Fruit fly (Drosophila melanogaster) whole organism, embryonic: ENCODE results near the gene CG1024.
A peak's percentile ranks its signal among the peaks of the same experiment; 100 is the strongest.

Experiments
- B-H2 ChIP-seq: fragments of 200-800 bp; sonication (Bioruptor generic); optimal IDR thresholded peaks from 2 replicates; lab custom pipeline; 2018; ENCODE audit warnings: missing biosample characterization, mild to moderate bottlenecking, missing genetic modification characterization
- CG10267 ChIP-seq: fragments of 200-800 bp; sonication (Bioruptor generic); optimal IDR thresholded peaks from 2 replicates; lab custom pipeline; 2018; ENCODE audit warnings: missing biosample characterization, mild to moderate bottlenecking, missing genetic modification characterization, moderate library complexity
- CG10431 ChIP-seq: fragments of 200-800 bp; sonication (Bioruptor generic); optimal IDR thresholded peaks from 3 replicates; lab custom pipeline; 2018; ENCODE audit warnings: missing biosample characterization, mild to moderate bottlenecking, missing genetic modification characterization
- CG10462 ChIP-seq: fragments of 200-800 bp; sonication (Bioruptor generic); optimal IDR thresholded peaks from 2 replicates; lab custom pipeline; 2016; ENCODE audit warnings: missing biosample characterization, missing genetic modification characterization
- CG10654 ChIP-seq: fragments of 200-800 bp; sonication (Bioruptor generic); optimal IDR thresholded peaks from 2 replicates; lab custom pipeline; 2016; ENCODE audit warnings: missing biosample characterization, missing genetic modification characterization
- CG11085 ChIP-seq: fragments of 200-800 bp; sonication (Bioruptor generic); IDR thresholded peaks from 2 replicates; pipeline ENCODE4 v1.3.6; 2022; ENCODE audit warnings: missing biosample characterization, missing genetic modification characterization
- CG13775 ChIP-seq: fragments of 200-800 bp; sonication (Bioruptor generic); optimal IDR thresholded peaks from 3 replicates; lab custom pipeline; 2017; ENCODE audit warnings: missing biosample characterization, mild to moderate bottlenecking, missing genetic modification characterization
- CG16815 ChIP-seq: fragments of 200-800 bp; sonication (Bioruptor generic); optimal IDR thresholded peaks from 3 replicates; lab custom pipeline; 2017; ENCODE audit warnings: missing biosample characterization, mild to moderate bottlenecking, missing genetic modification characterization
- CG17359 ChIP-seq: fragments of 200-800 bp; sonication (Bioruptor generic); optimal IDR thresholded peaks from 3 replicates; lab custom pipeline; 2018; ENCODE audit warnings: missing biosample characterization, mild to moderate bottlenecking, missing genetic modification characterization, moderate library complexity
- CG17829 ChIP-seq: fragments of 200-800 bp; optimal IDR thresholded peaks from 2 replicates; lab custom pipeline; 2019; ENCODE audit warnings: missing biosample characterization, mild to moderate bottlenecking, missing genetic modification characterization, moderate library complexity
- CG1792 ChIP-seq: fragments of 200-800 bp; sonication (Bioruptor generic); optimal IDR thresholded peaks from 2 replicates; lab custom pipeline; 2016; ENCODE audit warnings: missing biosample characterization, missing genetic modification characterization
- CG2889 ChIP-seq: fragments of 200-800 bp; sonication (Bioruptor generic); IDR thresholded peaks from 3 replicates; pipeline ENCODE4 v1.3.6; 2022; ENCODE audit warnings: missing biosample characterization, missing genetic modification characterization
- CG34224 ChIP-seq: fragments of 200-800 bp; sonication (Bioruptor generic); IDR thresholded peaks from 3 replicates; pipeline ENCODE4 v1.3.6; 2022; ENCODE audit warnings: missing biosample characterization, missing genetic modification characterization; ENCODE audit not compliant: partially characterized antibody
- CG6254 ChIP-seq: fragments of 200-800 bp; sonication (Bioruptor generic); optimal IDR thresholded peaks from 3 replicates; lab custom pipeline; 2017; ENCODE audit warnings: mild to moderate bottlenecking, missing biosample characterization, missing genetic modification reagents, missing genetic modification characterization
- CG7357 ChIP-seq: fragments of 200-800 bp; sonication (Bioruptor generic); IDR thresholded peaks from 3 replicates; pipeline ENCODE4 v1.3.6; 2022; ENCODE audit warnings: missing biosample characterization, missing genetic modification characterization
- CG7372 ChIP-seq: fragments of 200-800 bp; sonication (Bioruptor generic); IDR thresholded peaks from 2 replicates; pipeline ENCODE4 v1.3.6; 2022; ENCODE audit warnings: missing biosample characterization, missing genetic modification characterization
- CG7839 ChIP-seq: fragments of 200-800 bp; sonication (Bioruptor generic); optimal IDR thresholded peaks from 3 replicates; lab custom pipeline; 2018; ENCODE audit warnings: missing biosample characterization, mild to moderate bottlenecking, missing genetic modification characterization, moderate library complexity
- CG8765 ChIP-seq: fragments of 200-800 bp; sonication (Bioruptor generic); IDR thresholded peaks from 2 replicates; pipeline ENCODE4 v1.3.6; 2022; ENCODE audit warnings: missing biosample characterization, missing genetic modification characterization
- CG8924 ChIP-seq: fragments of 200-800 bp; optimal IDR thresholded peaks from 3 replicates; lab custom pipeline; 2019; ENCODE audit warnings: missing biosample characterization, mild to moderate bottlenecking, missing genetic modification characterization, moderate library complexity
- CG9727 ChIP-seq: fragments of 200-800 bp; sonication (Bioruptor generic); optimal IDR thresholded peaks from 3 replicates; lab custom pipeline; 2017; ENCODE audit warnings: missing biosample characterization, mild to moderate bottlenecking, missing genetic modification characterization
- CG9876 ChIP-seq: fragments of 200-800 bp; sonication (Bioruptor generic); optimal IDR thresholded peaks from 2 replicates; lab custom pipeline; 2016; ENCODE audit warnings: missing biosample characterization, missing genetic modification characterization
- D ChIP-seq, 2 experiments: fragments of 200-800 bp in 1 of 2; fragments of >200 bp in 1 of 2; sonication (Bioruptor generic) in 1 of 2; optimal IDR thresholded peaks; 2 replicates in 1 of 2; 3 replicates in 1 of 2; lab custom pipeline; 2017; ENCODE audit warnings: mild to moderate bottlenecking in 1 of 2, missing biosample characterization in 1 of 2, missing genetic modification characterization in 1 of 2, missing genetic modification reagents in 1 of 2
- Dp ChIP-seq: fragments of 200-800 bp; sonication (Bioruptor generic); optimal IDR thresholded peaks from 2 replicates; lab custom pipeline; 2018; ENCODE audit warnings: missing biosample characterization, mild to moderate bottlenecking, missing genetic modification characterization, moderate library complexity
- Drgx ChIP-seq: fragments of 200-800 bp; sonication (Bioruptor generic); IDR thresholded peaks from 2 replicates; pipeline ENCODE4 v1.3.6; 2022; ENCODE audit warnings: missing biosample characterization, missing genetic modification characterization
- Fer1 ChIP-seq: fragments of 200-800 bp; sonication (Bioruptor generic); optimal IDR thresholded peaks from 2 replicates; lab custom pipeline; 2017; ENCODE audit warnings: missing biosample characterization, mild to moderate bottlenecking, missing genetic modification characterization
- MESR4 ChIP-seq: fragments of 200-800 bp; sonication (Bioruptor generic); optimal IDR thresholded peaks from 2 replicates; lab custom pipeline; 2018; ENCODE audit warnings: missing biosample characterization, mild to moderate bottlenecking, missing genetic modification characterization, moderate library complexity
- MTF-1 ChIP-seq: fragments of 200-800 bp; sonication (Bioruptor generic); optimal IDR thresholded peaks from 2 replicates; lab custom pipeline; 2018; ENCODE audit warnings: missing biosample characterization, mild to moderate bottlenecking, missing genetic modification characterization, borderline replicate concordance
- Med ChIP-seq: fragments of 200-800 bp; sonication (Bioruptor generic); peaks from one replicate; lab custom pipeline; 2016; ENCODE audit warnings: missing biosample characterization, missing genetic modification characterization, mild to moderate bottlenecking, inconsistent platforms, moderate library complexity
- Myb ChIP-seq: fragments of 200-800 bp; sonication (Bioruptor generic); optimal IDR thresholded peaks from 2 replicates; lab custom pipeline; 2016; ENCODE audit warnings: missing biosample characterization, missing genetic modification characterization
- Side ChIP-seq: fragments of 200-800 bp; sonication (Bioruptor generic); optimal IDR thresholded peaks from 2 replicates; lab custom pipeline; 2016; ENCODE audit warnings: missing biosample characterization, missing genetic modification characterization
- Sin3A ChIP-seq: fragments of >200 bp; optimal IDR thresholded peaks from 2 replicates; lab custom pipeline; 2018
- Spps ChIP-seq: fragments of 200-800 bp; sonication (Bioruptor generic); optimal IDR thresholded peaks from 2 replicates; lab custom pipeline; 2018; ENCODE audit warnings: missing biosample characterization, mild to moderate bottlenecking, missing genetic modification characterization
- Taf1 ChIP-seq: fragments of 200-800 bp; sonication (Bioruptor generic); IDR thresholded peaks from 2 replicates; pipeline ENCODE4 v1.3.6; 2022; ENCODE audit warnings: missing biosample characterization, missing genetic modification characterization
- YL-1 ChIP-seq: fragments of 200-800 bp; sonication (Bioruptor generic); optimal IDR thresholded peaks from 3 replicates; lab custom pipeline; 2017; ENCODE audit warnings: missing biosample characterization, mild to moderate bottlenecking, missing genetic modification characterization
- amos ChIP-seq: fragments of 200-800 bp; sonication (Bioruptor generic); IDR thresholded peaks from 2 replicates; pipeline ENCODE4 v1.3.6; 2022; ENCODE audit warnings: missing biosample characterization, missing genetic modification characterization; ENCODE audit not compliant: partially characterized antibody
- ato ChIP-seq: fragments of 200-800 bp; sonication (Bioruptor generic); IDR thresholded peaks from 2 replicates; pipeline ENCODE4 v1.3.6; 2022; ENCODE audit warnings: missing biosample characterization, missing genetic modification characterization; ENCODE audit not compliant: partially characterized antibody
- bcd ChIP-seq: fragments of 200-800 bp; sonication (Bioruptor generic); optimal IDR thresholded peaks from 2 replicates; lab custom pipeline; 2017; ENCODE audit warnings: missing biosample characterization, mild to moderate bottlenecking, missing genetic modification characterization
- cato ChIP-seq: fragments of 200-800 bp; sonication (Bioruptor generic); optimal IDR thresholded peaks from 2 replicates; lab custom pipeline; 2016; ENCODE audit warnings: missing biosample characterization, missing genetic modification characterization, borderline replicate concordance
- cwo ChIP-seq: fragments of 200-800 bp; sonication (Bioruptor generic); optimal IDR thresholded peaks from 3 replicates; lab custom pipeline; 2017; ENCODE audit warnings: missing biosample characterization, missing genetic modification characterization, mild to moderate bottlenecking, moderate library complexity, missing genetic modification reagents
- da ChIP-seq: fragments of 200-800 bp; sonication (Bioruptor generic); optimal IDR thresholded peaks from 2 replicates; lab custom pipeline; 2016; ENCODE audit warnings: missing biosample characterization, missing genetic modification characterization
- gfzf ChIP-seq: fragments of 200-800 bp; sonication (Bioruptor generic); optimal IDR thresholded peaks from 2 replicates; lab custom pipeline; 2016; ENCODE audit warnings: missing biosample characterization, mild to moderate bottlenecking, missing genetic modification characterization, moderate library complexity
- oc ChIP-seq: fragments of 200-800 bp; sonication (Bioruptor generic); optimal IDR thresholded peaks from 2 replicates; lab custom pipeline; 2018; ENCODE audit warnings: missing biosample characterization, mild to moderate bottlenecking, missing genetic modification characterization, moderate library complexity
- pfk ChIP-seq: fragments of 200-800 bp; sonication (Bioruptor generic); optimal IDR thresholded peaks from 2 replicates; lab custom pipeline; 2018; ENCODE audit warnings: missing biosample characterization, mild to moderate bottlenecking, missing genetic modification characterization, moderate library complexity
- pho ChIP-seq: fragments of 200-800 bp; sonication (Bioruptor generic); optimal IDR thresholded peaks from 2 replicates; lab custom pipeline; 2016; ENCODE audit warnings: missing biosample characterization, missing genetic modification characterization
- prd ChIP-seq, 3 experiments: fragments of >200 bp in 2 of 3; fragments of 200-800 bp in 1 of 3; sonication (Bioruptor generic) in 1 of 3; optimal IDR thresholded peaks in 2 of 3; IDR thresholded peaks in 1 of 3; 2 replicates in 2 of 3; 3 replicates in 1 of 3; pipeline versions ENCODE4 v1.3.6 to Lab custom; 2017 to 2022; ENCODE audit warnings: missing biosample characterization in 1 of 3, missing genetic modification characterization in 1 of 3
- ro ChIP-seq: fragments of 200-800 bp; sonication (Bioruptor generic); IDR thresholded peaks from 2 replicates; pipeline ENCODE4 v1.3.6; 2022; ENCODE audit warnings: missing biosample characterization, missing genetic modification characterization
- slp2 ChIP-seq: fragments of 200-800 bp; sonication (Bioruptor generic); optimal IDR thresholded peaks from 2 replicates; lab custom pipeline; 2016; ENCODE audit warnings: missing biosample characterization, missing genetic modification characterization
- zfh1 ChIP-seq: fragments of 200-800 bp; sonication (Bioruptor generic); IDR thresholded peaks from 3 replicates; pipeline ENCODE4 v1.3.6; 2022; ENCODE audit warnings: missing biosample characterization, missing genetic modification characterization

Gene CG1024

dm6 chr3R:6368550-6369238 is 11.4 kb downstream of the CG1024 start, which contains the start of gene CG10286 (continued):
- TF ChIP-seq CG9876 (GFP tag; lab: Kevin White, UChicago) (no peak), MTF-1 (no peak), MESR4 (GFP tag; lab: Kevin White, UChicago) (peak; percentile 60), Med (GFP tag; lab: Kevin White, UChicago) (peak; percentile 82), CG10431 (GFP tag; lab: Kevin White, UChicago) (peak; percentile 46), CG13775 (GFP tag; lab: Kevin White, UChicago) (peak; percentile 23), CG7839 (tag; lab: Kevin White, UChicago) (peak; percentile 53), CG2889 (no peak), Dp (peak; percentile 22), pho (no peak), slp2 (GFP tag; lab: Kevin White, UChicago) (no peak), Fer1 (GFP tag; lab: Kevin White, UChicago) (no peak), CG10654 (no peak), CG17359 (tag; lab: Kevin White, UChicago) (peak; percentile 19), zfh1 (GFP tag; lab: Robert Waterston, UW) (0 out of 3 replicates have a peak, but pooled peaks have one; percentile 33), Sin3A (lab: Kevin White, UChicago) (peak; percentile 27), amos (peak; percentile 86), Myb (GFP tag; lab: Kevin White, UChicago) (no peak), cwo (GFP tag; lab: Kevin White, UChicago) (peak; percentile 76), D (optimal IDR thresholded peaks at IDR 0.05; lab: Kevin White, UChicago) (no peak), D (GFP tag; optimal IDR thresholded peaks at IDR 0.05; lab: Kevin White, UChicago) (peak; percentile 32), CG10267 (peak; percentile 55), gfzf (GFP tag; lab: Kevin White, UChicago) (peak; percentile 74), CG9727 (GFP tag; lab: Kevin White, UChicago) (peak; percentile 48), CG11085 (no peak), Taf1 (no peak), bcd (peak; percentile 19), CG7372 (GFP tag; lab: Robert Waterston, UW) (no peak), ro (no peak), cato (no peak), oc (no peak), CG8924 (tag; lab: Kevin White, UChicago) (peak; percentile 86), prd (optimal IDR thresholded peaks at IDR 0.05; lab: Kevin White, UChicago) (no peak), prd (GFP tag; IDR thresholded peaks at IDR 0.05; lab: Robert Waterston, UW) (peak; percentile 30; the same call in 1 of the 3 replicates), CG1792 (no peak), B-H2 (peak; percentile 9), YL-1 (GFP tag; lab: Kevin White, UChicago) (peak; percentile 70), ato (GFP tag; lab: Robert Waterston, UW) (peak; percentile 66; the same call in 1 of the 2 replicates), CG6254 (GFP tag; lab: Kevin White, UChicago) (peak; percentile 13), pfk (GFP tag; lab: Kevin White, UChicago) (no peak), CG16815 (no peak), Spps (tag; lab: Kevin White, UChicago) (peak; percentile 29), CG17829 (peak; percentile 69), Drgx (GFP tag; lab: Robert Waterston, UW) (no peak), CG10462 (GFP tag; lab: Kevin White, UChicago) (peak; percentile 13), CG7357 (GFP tag; lab: Robert Waterston, UW) (0 out of 3 replicates have a peak, but pooled peaks have one; percentile 6), CG8765 (GFP tag; lab: Robert Waterston, UW) (no peak), da (no peak), Side (GFP tag; lab: Kevin White, UChicago) (no peak), CG34224 (GFP tag; lab: Robert Waterston, UW) (peak; percentile 76)
